Worm (Caenorhabditis elegans) whole organism, young adult: Measurements from ENCODE around the gene C04H4.1.
A peak's percentile ranks its signal among the peaks of the same experiment; 100 is the strongest.

Experiments used
- B0019.2 ChIP-seq: fragments of 200-800 bp; sonication (Bioruptor generic); conservative IDR thresholded peaks from 2 replicates; pipeline ENCODE4 v1.3.6; 2022; ENCODE audit warnings: missing genetic modification reagents, missing genetic modification characterization, missing compliant biosample characterization
- B0035.1 ChIP-seq: sonication (generic microtip); optimal IDR thresholded peaks from 2 replicates; lab custom pipeline; 2016; ENCODE audit warnings: missing genetic modification characterization, mild to moderate bottlenecking, missing compliant biosample characterization, missing genotype, missing genetic modification reagents
- D2030.7 ChIP-seq: fragments of 200-800 bp; sonication (Bioruptor generic); IDR thresholded peaks from 2 replicates; pipeline ENCODE4 v1.3.6; 2022; ENCODE audit warnings: missing genetic modification reagents, missing genetic modification characterization, missing compliant biosample characterization
- F37B4.10 ChIP-seq: fragments of 200-800 bp; sonication (Bioruptor generic); IDR thresholded peaks from 2 replicates; pipeline ENCODE4 v1.3.6; 2022; ENCODE audit warnings: missing genetic modification characterization, missing compliant biosample characterization
- F49E8.2 ChIP-seq: sonication (generic microtip); optimal IDR thresholded peaks from 3 replicates; lab custom pipeline; 2017; ENCODE audit warnings: missing genetic modification characterization, mild to moderate bottlenecking, missing compliant biosample characterization, antibody characterized with exemption, moderate library complexity; ENCODE audit not compliant: insufficient read depth
- F52B5.7 ChIP-seq: sonication (generic microtip); optimal IDR thresholded peaks from 2 replicates; lab custom pipeline; 2016; ENCODE audit warnings: mild to moderate bottlenecking, missing genetic modification characterization, missing compliant biosample characterization
- K12H6.12 ChIP-seq: fragments of 200-800 bp; sonication (Bioruptor generic); optimal IDR thresholded peaks from 2 replicates; lab custom pipeline; 2018; ENCODE audit warnings: mild to moderate bottlenecking, missing genetic modification characterization, missing compliant biosample characterization
- T26A5.8 ChIP-seq: sonication (generic microtip); optimal IDR thresholded peaks from 2 replicates; lab custom pipeline; 2016; ENCODE audit warnings: missing genetic modification characterization, missing compliant biosample characterization
- akir-1 ChIP-seq: fragments of 200-800 bp; sonication (Bioruptor generic); optimal IDR thresholded peaks from 2 replicates; lab custom pipeline; 2018; ENCODE audit warnings: mild to moderate bottlenecking, missing genetic modification characterization, moderate library complexity, missing compliant biosample characterization
- aptf-2 ChIP-seq: fragments of 200-800 bp; sonication (Bioruptor generic); conservative IDR thresholded peaks from 2 replicates; pipeline ENCODE4 v1.3.6; 2022; ENCODE audit warnings: missing genetic modification reagents, missing genetic modification characterization, missing compliant biosample characterization
- aptf-3 ChIP-seq: fragments of 200-800 bp; sonication (Bioruptor generic); IDR thresholded peaks from 2 replicates; pipeline ENCODE4 v1.3.6; 2022; ENCODE audit warnings: missing genetic modification characterization, missing compliant biosample characterization
- atf-7 ChIP-seq: sonication (generic microtip); optimal IDR thresholded peaks from 2 replicates; lab custom pipeline; 2017; ENCODE audit warnings: mild to moderate bottlenecking, missing genetic modification characterization, missing compliant biosample characterization
- attf-5 ChIP-seq: fragments of 200-800 bp; sonication (Bioruptor generic); optimal IDR thresholded peaks from 2 replicates; lab custom pipeline; 2018; ENCODE audit warnings: mild to moderate bottlenecking, missing genetic modification characterization, missing compliant biosample characterization
- cebp-1 ChIP-seq, 2 experiments: fragments of 200-800 bp in 1 of 2; sonication (Bioruptor generic) in 1 of 2; sonication (generic microtip) in 1 of 2; IDR thresholded peaks in 1 of 2; optimal IDR thresholded peaks in 1 of 2; 2 replicates each; pipeline versions ENCODE4 v1.3.6 to Lab custom; 2017 to 2022; ENCODE audit warnings: missing compliant biosample characterization in 2 of 2, missing genetic modification characterization in 2 of 2, mild to moderate bottlenecking in 1 of 2, missing genetic modification reagents in 1 of 2, moderate library complexity in 1 of 2
- ceh-27 ChIP-seq: fragments of 200-800 bp; sonication (Bioruptor generic); optimal IDR thresholded peaks from 2 replicates; lab custom pipeline; 2018; ENCODE audit warnings: mild to moderate bottlenecking, missing genetic modification characterization, moderate library complexity, missing compliant biosample characterization
- ceh-91 ChIP-seq: fragments of 200-800 bp; sonication (Bioruptor generic); IDR thresholded peaks from 2 replicates; pipeline ENCODE4 v1.3.6; 2022; ENCODE audit warnings: missing genetic modification reagents, missing genetic modification characterization, missing compliant biosample characterization
- die-1 ChIP-seq: sonication (generic microtip); optimal IDR thresholded peaks from 2 replicates; lab custom pipeline; 2016; ENCODE audit warnings: missing genotype, mild to moderate bottlenecking, missing genetic modification characterization, missing compliant biosample characterization
- dpff-1 ChIP-seq: sonication (generic microtip); optimal IDR thresholded peaks from 2 replicates; lab custom pipeline; 2017; ENCODE audit warnings: mild to moderate bottlenecking, missing genetic modification characterization, missing compliant biosample characterization
- egl-18 ChIP-seq: fragments of 200-800 bp; sonication (Bioruptor generic); IDR thresholded peaks from 2 replicates; pipeline ENCODE4 v1.3.6; 2022; ENCODE audit warnings: missing genetic modification reagents, missing genetic modification characterization, missing compliant biosample characterization
- ekl-4 ChIP-seq: fragments of 200-800 bp; sonication (Bioruptor generic); IDR thresholded peaks from 2 replicates; pipeline ENCODE4 v1.3.6; 2022; ENCODE audit warnings: missing genetic modification reagents, missing genetic modification characterization, missing compliant biosample characterization
- ets-4 ChIP-seq: fragments of 200-800 bp; sonication (Bioruptor generic); optimal IDR thresholded peaks from 2 replicates; lab custom pipeline; 2018; ENCODE audit warnings: mild to moderate bottlenecking, missing genetic modification characterization, missing compliant biosample characterization
- hlh-26 ChIP-seq: fragments of 200-800 bp; sonication (Bioruptor generic); conservative IDR thresholded peaks from 2 replicates; pipeline ENCODE4 v1.3.6; 2022; ENCODE audit warnings: missing genetic modification reagents, missing genetic modification characterization, missing compliant biosample characterization
- hsf-1 ChIP-seq: fragments of 200-800 bp; sonication (Bioruptor generic); IDR thresholded peaks from 2 replicates; pipeline ENCODE4 v1.3.6; 2022; ENCODE audit warnings: missing genetic modification reagents, missing genetic modification characterization, missing compliant biosample characterization
- lag-1 ChIP-seq: fragments of 200-800 bp; sonication (Bioruptor generic); IDR thresholded peaks from 2 replicates; pipeline ENCODE4 v1.3.6; 2022; ENCODE audit warnings: missing genetic modification reagents, missing genetic modification characterization, missing compliant biosample characterization
- let-607 ChIP-seq, 2 experiments: fragments of 200-800 bp in 1 of 2; sonication (Bioruptor generic) in 1 of 2; sonication (generic microtip) in 1 of 2; optimal IDR thresholded peaks; 2 replicates each; lab custom pipeline; 2016 to 2018; ENCODE audit warnings: mild to moderate bottlenecking in 2 of 2, missing compliant biosample characterization in 2 of 2, missing genetic modification characterization in 2 of 2, moderate library complexity in 2 of 2, missing genotype in 1 of 2
- lin-26 ChIP-seq: fragments of 200-800 bp; sonication (Bioruptor generic); IDR thresholded peaks from 2 replicates; pipeline ENCODE4 v1.3.6; 2022; ENCODE audit warnings: missing genetic modification reagents, missing genetic modification characterization, missing compliant biosample characterization
- lin-40 ChIP-seq: sonication (generic microtip); optimal IDR thresholded peaks from 2 replicates; lab custom pipeline; 2016; ENCODE audit warnings: missing genetic modification characterization, mild to moderate bottlenecking, missing compliant biosample characterization, missing genotype, missing genetic modification reagents
- lin-54 ChIP-seq: fragments of 200-800 bp; sonication (Bioruptor generic); optimal IDR thresholded peaks from 2 replicates; lab custom pipeline; 2018; ENCODE audit warnings: mild to moderate bottlenecking, missing genetic modification characterization, missing compliant biosample characterization
- lir-1 ChIP-seq: fragments of 200-800 bp; sonication (Bioruptor generic); conservative IDR thresholded peaks from 2 replicates; pipeline ENCODE4 v1.3.6; 2022; ENCODE audit warnings: missing genetic modification reagents, missing genetic modification characterization, missing compliant biosample characterization
- lsy-27 ChIP-seq: sonication (generic microtip); optimal IDR thresholded peaks from 2 replicates; lab custom pipeline; 2017; ENCODE audit warnings: missing genetic modification characterization, mild to moderate bottlenecking, missing compliant biosample characterization, antibody characterized with exemption, missing genotype, borderline replicate concordance; ENCODE audit not compliant: insufficient read depth
- madf-3 ChIP-seq: fragments of 200-800 bp; sonication (Bioruptor generic); IDR thresholded peaks from 2 replicates; pipeline ENCODE4 v1.3.6; 2022; ENCODE audit warnings: missing genetic modification reagents, missing genetic modification characterization, missing compliant biosample characterization
- madf-8 ChIP-seq: fragments of 200-800 bp; sonication (Bioruptor generic); conservative IDR thresholded peaks from 2 replicates; pipeline ENCODE4 v1.3.6; 2022; ENCODE audit warnings: missing genetic modification reagents, missing genetic modification characterization, missing compliant biosample characterization
- mel-28 ChIP-seq: sonication (generic microtip); optimal IDR thresholded peaks from 2 replicates; lab custom pipeline; 2016; ENCODE audit warnings: borderline replicate concordance, mild to moderate bottlenecking, missing genetic modification characterization, missing compliant biosample characterization
- mxl-1 ChIP-seq: sonication (generic microtip); optimal IDR thresholded peaks from 2 replicates; lab custom pipeline; 2016; ENCODE audit warnings: missing genetic modification characterization, missing compliant biosample characterization
- nfya-1 ChIP-seq: sonication (generic microtip); optimal IDR thresholded peaks from 2 replicates; lab custom pipeline; 2017; ENCODE audit warnings: antibody characterized with exemption, missing compliant biosample characterization, missing genetic modification characterization, borderline replicate concordance; ENCODE audit not compliant: insufficient read depth
- nfya-2 ChIP-seq: fragments of 200-800 bp; sonication (Bioruptor generic); IDR thresholded peaks from 2 replicates; pipeline ENCODE4 v1.3.6; 2022; ENCODE audit warnings: missing genetic modification reagents, missing genetic modification characterization, missing compliant biosample characterization
- nhr-27 ChIP-seq: fragments of 200-800 bp; sonication (Bioruptor generic); optimal IDR thresholded peaks from 2 replicates; lab custom pipeline; 2018; ENCODE audit warnings: mild to moderate bottlenecking, missing genetic modification characterization, moderate library complexity, missing compliant biosample characterization
- nhr-80 ChIP-seq: sonication (generic microtip); optimal IDR thresholded peaks from 2 replicates; lab custom pipeline; 2016; ENCODE audit warnings: missing genetic modification characterization, missing compliant biosample characterization
- nhr-90 ChIP-seq: sonication (generic microtip); optimal IDR thresholded peaks from 2 replicates; lab custom pipeline; 2016; ENCODE audit warnings: missing genotype, mild to moderate bottlenecking, missing genetic modification characterization, missing compliant biosample characterization
- repo-1 ChIP-seq: sonication (generic microtip); optimal IDR thresholded peaks from 2 replicates; lab custom pipeline; 2017; ENCODE audit warnings: mild to moderate bottlenecking, missing genetic modification characterization, missing compliant biosample characterization
- rpc-1 ChIP-seq, 2 experiments: fragments of 150-350 bp in 1 of 2; sonication (generic microtip) in 1 of 2; optimal IDR thresholded peaks; 2 replicates each; lab custom pipeline; 2014 to 2018; ENCODE audit warnings: missing biosample characterization in 1 of 2, missing genetic modification characterization in 1 of 2, missing genetic modification reagents in 1 of 2, missing genotype in 1 of 2
- sdz-38 ChIP-seq: sonication (generic microtip); optimal IDR thresholded peaks from 2 replicates; lab custom pipeline; 2016; ENCODE audit warnings: missing genotype, missing genetic modification characterization, missing compliant biosample characterization
- sptf-2 ChIP-seq: fragments of 200-800 bp; sonication (Bioruptor generic); optimal IDR thresholded peaks from 2 replicates; lab custom pipeline; 2018; ENCODE audit warnings: mild to moderate bottlenecking, missing genetic modification characterization, missing compliant biosample characterization
- tbp1 ChIP-seq: fragments of 200-800 bp; sonication (Bioruptor generic); optimal IDR thresholded peaks from 2 replicates; lab custom pipeline; 2018; ENCODE audit warnings: mild to moderate bottlenecking, missing genetic modification characterization, missing compliant biosample characterization
- unc-130 ChIP-seq: sonication (generic microtip); optimal IDR thresholded peaks from 2 replicates; lab custom pipeline; 2016; ENCODE audit warnings: missing genetic modification reagents, missing genetic modification characterization, missing compliant biosample characterization
- xnd-1 ChIP-seq: sonication (generic microtip); optimal IDR thresholded peaks from 2 replicates; lab custom pipeline; 2016; ENCODE audit warnings: missing genotype, missing genetic modification reagents, missing genetic modification characterization, missing compliant biosample characterization

The C04H4.1 gene

DNA sequence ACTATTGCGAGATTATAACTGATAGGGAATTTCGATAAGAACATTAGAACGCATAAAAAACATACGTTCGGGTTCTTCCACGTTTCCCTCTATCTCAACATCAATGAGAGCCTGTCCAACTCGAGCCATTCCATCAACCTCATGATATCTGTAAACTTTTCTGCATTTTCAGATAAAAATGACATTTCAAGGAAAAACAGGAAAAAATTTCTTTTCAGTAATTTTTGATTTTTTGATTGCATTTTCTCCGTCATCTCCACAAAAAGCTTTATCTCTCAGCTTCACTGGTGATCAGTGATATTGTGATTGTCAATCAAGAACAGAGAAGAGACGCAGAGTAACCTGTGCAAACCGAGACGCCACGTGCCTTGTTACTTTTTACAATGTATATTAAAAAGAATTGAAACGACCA, 14.3 kb upstream of the C04H4.1 start:
- no peak for TF ChIP-seq T26A5.8
- peak; percentile 47 to 83 for TF ChIP-seq let-607 (tag; optimal IDR thresholded peaks at IDR 0.05; lab: Kevin White, UChicago)
- no peak for TF ChIP-seq F52B5.7 (tag; lab: Kevin White, UChicago)
- TF ChIP-seq atf-7 (tag; lab: Kevin White, UChicago), result peak; percentile 57
- TF ChIP-seq cebp-1 (GFP tag; IDR thresholded peaks at IDR 0.05; lab: Robert Waterston, UW), result no peak
- peak; percentile 28 for TF ChIP-seq cebp-1 (tag; optimal IDR thresholded peaks at IDR 0.05; lab: Kevin White, UChicago)
- TF ChIP-seq repo-1 (tag; lab: Kevin White, UChicago), result no peak
- peak; percentile 42 for TF ChIP-seq lin-40 (tag; lab: Kevin White, UChicago)
- no peak for TF ChIP-seq K12H6.12 (tag; lab: Kevin White, UChicago)
- TF ChIP-seq nhr-80 (tag; lab: Kevin White, UChicago), result peak; percentile 91
- TF ChIP-seq nfya-1 (tag; lab: Kevin White, UChicago), result no peak
- peak; percentile 10 for TF ChIP-seq tbp1 (GFP tag; lab: Kevin White, UChicago)
- TF ChIP-seq ceh-27 (GFP tag; lab: Kevin White, UChicago), result no peak
- peak; percentile 28 for TF ChIP-seq nhr-90
- no peak for TF ChIP-seq die-1 (tag; lab: Kevin White, UChicago)

DNA sequence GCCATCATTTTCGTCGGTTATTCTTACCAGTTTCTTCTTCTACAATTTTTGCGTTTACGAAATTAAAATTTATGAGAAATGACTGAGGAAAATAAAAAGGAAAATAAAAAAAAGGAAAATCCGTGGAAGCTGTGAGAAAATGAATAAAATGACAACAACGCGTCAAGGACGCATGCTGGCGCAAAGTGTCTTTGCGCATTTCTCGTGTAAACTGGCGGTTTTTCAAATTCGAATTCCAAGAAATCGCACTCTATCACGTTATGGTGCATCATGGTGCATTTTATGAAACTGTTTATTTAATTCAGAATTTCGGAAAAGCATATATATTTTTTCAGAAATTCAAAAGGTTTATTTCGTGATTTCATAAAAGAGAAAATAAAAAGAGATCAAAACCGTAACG, 13.5 kb upstream of the C04H4.1 start, which contains the start of gene dbt-1:
Gene dbt-1, minus strand, starts transcription at position 39 of the 400 bp plus-strand sequence.
- TF ChIP-seq hlh-26 (GFP tag; lab: Robert Waterston, UW), result no peak
- no peak for TF ChIP-seq B0019.2 (GFP tag; lab: Robert Waterston, UW)
- TF ChIP-seq rpc-1 (optimal IDR thresholded peaks at IDR 0.05; lab: Kevin White, UChicago), result no peak
- no peak for TF ChIP-seq rpc-1 (tag; optimal IDR thresholded peaks at IDR 0.05; lab: Kevin White, UChicago)
- peak; percentile 95 for TF ChIP-seq lin-54 (GFP tag; lab: Kevin White, UChicago)
- TF ChIP-seq xnd-1, result peak; percentile 40
- no peak for TF ChIP-seq aptf-3 (GFP tag; lab: Robert Waterston, UW)
- no peak for TF ChIP-seq lir-1 (GFP tag; lab: Robert Waterston, UW)
- TF ChIP-seq mel-28, result no peak
- no peak for TF ChIP-seq nfya-2
- TF ChIP-seq akir-1 (GFP tag; lab: Kevin White, UChicago), result no peak
- no peak for TF ChIP-seq sptf-2 (GFP tag; lab: Kevin White, UChicago)
- TF ChIP-seq D2030.7 (GFP tag; lab: Robert Waterston, UW), result no peak
- TF ChIP-seq sdz-38 (tag; lab: Kevin White, UChicago), result no peak
- no peak for TF ChIP-seq hsf-1 (GFP tag; lab: Robert Waterston, UW)
- peak; percentile 20; the same call in 1 of the 2 replicates for TF ChIP-seq madf-8
- TF ChIP-seq ets-4 (GFP tag; lab: Kevin White, UChicago), result no peak
- TF ChIP-seq lag-1 (GFP tag; lab: Robert Waterston, UW), result no peak
- no peak for TF ChIP-seq ceh-91 (GFP tag; lab: Robert Waterston, UW)
- no peak for TF ChIP-seq aptf-2 (GFP tag; lab: Robert Waterston, UW)
- no peak for TF ChIP-seq egl-18
- TF ChIP-seq unc-130 (GFP tag; lab: Kevin White, UChicago), result no peak
- no peak for TF ChIP-seq mxl-1 (tag; lab: Kevin White, UChicago)
- peak in 1 of 2 experiments; percentile 10 for TF ChIP-seq let-607 (tag; optimal IDR thresholded peaks at IDR 0.05; lab: Kevin White, UChicago)
- TF ChIP-seq lsy-27 (tag; lab: Kevin White, UChicago), result no peak
- no peak for TF ChIP-seq B0035.1 (tag; lab: Kevin White, UChicago)
- TF ChIP-seq madf-3 (GFP tag; lab: Robert Waterston, UW), result no peak
- TF ChIP-seq attf-5 (GFP tag; lab: Kevin White, UChicago), result no peak
- no peak for TF ChIP-seq F49E8.2 (tag; lab: Kevin White, UChicago)
- no peak for TF ChIP-seq ekl-4
- TF ChIP-seq F37B4.10, result no peak
- no peak for TF ChIP-seq nhr-27
- no peak for TF ChIP-seq dpff-1 (tag; lab: Kevin White, UChicago)
- no peak for TF ChIP-seq lin-26
